Fruit fly (Drosophila melanogaster): Measurements from ENCODE around the gene raskol.

raskol gene

DNA sequence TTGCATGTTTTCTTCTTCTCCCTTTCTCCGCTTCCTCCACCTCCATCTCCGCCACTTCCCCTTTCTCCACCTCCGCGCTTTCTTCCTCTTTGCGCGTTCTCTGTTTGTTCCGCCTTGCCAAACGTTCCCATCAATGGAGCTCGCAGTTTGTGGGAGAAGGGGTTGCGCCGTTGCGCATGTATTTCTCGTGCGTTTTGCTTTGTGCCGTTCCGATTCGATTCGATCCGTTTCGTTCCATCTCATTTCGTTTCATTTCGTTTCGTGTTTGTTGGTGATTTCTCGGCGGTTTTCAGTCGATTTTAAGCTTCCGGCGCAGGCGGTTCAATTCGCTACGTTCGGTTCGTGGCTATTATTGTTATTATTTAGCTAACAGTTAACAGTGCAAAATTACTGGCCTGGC, 13.0 kb downstream of the raskol start (continued):
- TF ChIP-seq pros (GFP tag; optimal IDR thresholded peaks at IDR 0.05) = peak; percentile 56

DNA sequence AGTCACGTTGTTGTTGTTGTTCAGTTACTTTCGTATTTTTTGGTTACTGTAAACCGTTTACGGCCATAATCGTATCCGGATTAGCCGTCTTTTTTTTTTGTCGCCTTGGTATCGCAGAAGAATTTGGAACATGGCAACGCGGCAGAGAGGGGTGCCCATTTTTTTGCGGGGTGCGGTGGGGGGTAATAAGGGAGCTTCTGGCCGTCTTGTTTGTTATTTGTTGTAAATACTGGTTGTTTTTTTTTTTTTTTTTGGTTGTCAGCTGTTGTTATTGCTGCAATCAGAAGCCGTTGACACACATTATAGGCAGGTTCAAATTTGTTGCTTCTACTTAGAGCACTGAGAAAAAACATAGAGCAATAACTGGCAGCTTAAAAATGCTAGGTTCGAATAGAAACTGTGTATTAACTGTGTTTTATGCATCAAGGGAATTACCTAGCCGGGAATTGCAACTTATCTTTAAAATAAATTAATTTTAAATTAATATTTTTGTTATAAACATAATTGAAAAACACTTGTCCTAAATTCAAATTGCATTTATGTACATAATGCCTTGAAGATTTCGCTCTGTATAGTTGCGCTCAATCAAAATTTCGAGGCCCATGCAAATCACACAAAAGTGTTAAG, 14.5 kb downstream of the raskol start:
- TF ChIP-seq CG9797 (GFP tag; optimal IDR thresholded peaks at IDR 0.05) (no peak), amos (GFP tag; IDR thresholded peaks at IDR 0.05; ENCODE audit: partially characterized antibody) (no peak), Sox102F (GFP tag; optimal IDR thresholded peaks at IDR 0.05) (peak; percentile 3), Med (GFP tag) (peak; percentile 22), phol (tag; optimal IDR thresholded peaks at IDR 0.05) (peak; percentile 1), CG17328 (GFP tag; IDR thresholded peaks at IDR 0.05) (no peak), Lhr (GFP tag; optimal IDR thresholded peaks at IDR 0.05) (no peak), CG8765 (GFP tag; IDR thresholded peaks at IDR 0.05) (no peak), CG18262 (tag; optimal IDR thresholded peaks at IDR 0.05) (no peak), CG7928 (GFP tag; optimal IDR thresholded peaks at IDR 0.05) (no peak), HLHmδ (GFP tag; optimal IDR thresholded peaks at IDR 0.05) (no peak), tap (tag; optimal IDR thresholded peaks at IDR 0.05) (no peak), nerfin-2 (GFP tag; IDR thresholded peaks at IDR 0.05; ENCODE audit: partially characterized antibody) (no peak), shn (GFP tag; optimal IDR thresholded peaks at IDR 0.05) (no peak), oc (tag; optimal IDR thresholded peaks at IDR 0.05) (peak; percentile 67), Poxn (GFP tag; IDR thresholded peaks at IDR 0.05) (no peak), CG8388 (GFP tag; optimal IDR thresholded peaks at IDR 0.05) (no peak), HLH54F (GFP tag; optimal IDR thresholded peaks at IDR 0.05) (no peak), CG4707 (GFP tag; optimal IDR thresholded peaks at IDR 0.05) (no peak), ERR (GFP tag; optimal IDR thresholded peaks at IDR 0.05) (no peak), Drgx (GFP tag; IDR thresholded peaks at IDR 0.05) (peak; percentile 50), Dref (GFP tag; IDR thresholded peaks at IDR 0.05) (no peak), CG16815 (GFP tag; optimal IDR thresholded peaks at IDR 0.05) (no peak), gce (GFP tag; IDR thresholded peaks at IDR 0.05) (no peak), Dad (GFP tag; optimal IDR thresholded peaks at IDR 0.05) (no peak), CG7786 (GFP tag; optimal IDR thresholded peaks at IDR 0.05) (no peak), CG9817 (tag; optimal IDR thresholded peaks at IDR 0.05) (no peak), sens (GFP tag) (peak; percentile 54), CG16813 (GFP tag; IDR thresholded peaks at IDR 0.05; ENCODE audit: partially characterized antibody) (no peak), CG6689 (GFP tag; IDR thresholded peaks at IDR 0.05) (no peak), slp2 (GFP tag; optimal IDR thresholded peaks at IDR 0.05) (no peak), CG3726 (GFP tag; IDR thresholded peaks at IDR 0.05) (no peak), ind (GFP tag; optimal IDR thresholded peaks at IDR 0.05) (no peak), CG12769 (tag; optimal IDR thresholded peaks at IDR 0.05) (no peak), sima (GFP tag; optimal IDR thresholded peaks at IDR 0.05) (no peak), CG8281 (tag; optimal IDR thresholded peaks at IDR 0.05) (no peak), CG10462 (GFP tag; optimal IDR thresholded peaks at IDR 0.05) (no peak), Sin3A (optimal IDR thresholded peaks at IDR 0.05) (no peak), D (optimal IDR thresholded peaks at IDR 0.05) (no peak), D (GFP tag; optimal IDR thresholded peaks at IDR 0.05) (no peak), Myb (GFP tag; optimal IDR thresholded peaks at IDR 0.05) (no peak), dmrt99B (tag; optimal IDR thresholded peaks at IDR 0.05) (peak; percentile 11), inv (GFP tag; IDR thresholded peaks at IDR 0.05; ENCODE audit: partially characterized antibody) (no peak), emc (GFP tag; optimal IDR thresholded peaks at IDR 0.05) (no peak), pum (GFP tag; optimal IDR thresholded peaks at IDR 0.05) (no peak), eve (GFP tag; optimal IDR thresholded peaks at IDR 0.05) (no peak), CG3847 (GFP tag; IDR thresholded peaks at IDR 0.05) (no peak), CG10366 (GFP tag; IDR thresholded peaks at IDR 0.05) (no peak), jumu (GFP tag; optimal IDR thresholded peaks at IDR 0.05) (no peak)
